Fruit fly (Drosophila melanogaster) whole organism, wandering third instar larva: ENCODE results near the gene shd.

Experiments used
- Abd-B ChIP-seq: fragments of >200 bp; optimal IDR thresholded peaks from 2 replicates; lab custom pipeline; 2017; ENCODE audit warnings: missing biosample characterization, missing genetic modification characterization
- CG32264 ChIP-seq: fragments of 200-800 bp; sonication (Bioruptor generic); optimal IDR thresholded peaks from 2 replicates; lab custom pipeline; 2016; ENCODE audit warnings: missing biosample characterization, missing genetic modification characterization
- Hr78 ChIP-seq: fragments of >200 bp; optimal IDR thresholded peaks from 2 replicates; lab custom pipeline; 2017; ENCODE audit warnings: missing biosample characterization, missing genetic modification characterization
- Myc ChIP-seq: fragments of >200 bp; optimal IDR thresholded peaks from 2 replicates; lab custom pipeline; 2017
- Rel ChIP-seq, 2 experiments: fragments of 200-800 bp; sonication (Bioruptor generic) in 1 of 2; optimal IDR thresholded peaks; 2 replicates in 1 of 2; 3 replicates in 1 of 2; lab custom pipeline; 2016 to 2019; ENCODE audit warnings: mild to moderate bottlenecking in 2 of 2, missing biosample characterization in 2 of 2, missing genetic modification characterization in 2 of 2, moderate library complexity in 1 of 2
- jim ChIP-seq: fragments of 175-275, 200-325 bp; sonication (Bioruptor generic); optimal IDR thresholded peaks from 2 replicates; lab custom pipeline; 2016; ENCODE audit warnings: missing biosample characterization, mild to moderate bottlenecking, missing genetic modification characterization
- lola ChIP-seq: fragments of >200 bp; optimal IDR thresholded peaks from 2 replicates; lab custom pipeline; 2017; ENCODE audit warnings: missing biosample characterization, missing genetic modification characterization
- psq ChIP-seq: fragments of 200-800 bp; sonication (Bioruptor generic); optimal IDR thresholded peaks from 3 replicates; lab custom pipeline; 2017; ENCODE audit warnings: missing biosample characterization, mild to moderate bottlenecking, missing genetic modification characterization, moderate library complexity

DNA sequence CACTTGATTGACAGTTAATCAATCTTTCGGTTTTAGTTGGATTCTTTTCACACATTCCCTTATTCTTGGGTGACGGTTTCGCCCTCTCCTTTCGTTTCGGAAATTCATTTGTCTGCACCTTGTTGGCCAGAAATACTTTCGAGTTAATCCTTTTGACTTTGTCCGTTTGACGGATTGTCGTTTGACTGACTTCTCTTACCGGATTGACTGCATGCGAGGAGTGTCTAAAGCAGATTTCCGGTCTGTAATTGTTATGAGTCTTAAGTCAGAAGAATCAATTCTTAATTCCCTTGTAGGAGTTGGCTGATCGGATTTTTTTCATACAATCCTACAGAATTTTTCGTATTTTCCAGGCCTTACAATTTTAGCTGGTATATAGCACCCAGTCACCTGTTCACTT is 31.5 kb upstream of the shd start:
- no peak for TF ChIP-seq Hr78 (GFP tag; lab: Kevin White, UChicago)
- no peak for TF ChIP-seq psq (GFP tag; lab: Kevin White, UChicago)
- TF ChIP-seq Abd-B (GFP tag; lab: Kevin White, UChicago) = no peak
- TF ChIP-seq Myc (lab: Kevin White, UChicago) = no peak
- TF ChIP-seq lola = no peak
- no peak for TF ChIP-seq CG32264
- no peak for TF ChIP-seq Rel (GFP tag; optimal IDR thresholded peaks at IDR 0.05; lab: Kevin White, UChicago)
- TF ChIP-seq Rel (tag; optimal IDR thresholded peaks at IDR 0.05; lab: Kevin White, UChicago) = no peak
- TF ChIP-seq jim (GFP tag; lab: Kevin White, UChicago) = no peak
